Fruit fly (Drosophila melanogaster): Measurements from ENCODE around the gene mRpL22.
A peak's percentile ranks its signal among the peaks of the same experiment; 100 is the strongest.

The mRpL22 gene

DNA sequence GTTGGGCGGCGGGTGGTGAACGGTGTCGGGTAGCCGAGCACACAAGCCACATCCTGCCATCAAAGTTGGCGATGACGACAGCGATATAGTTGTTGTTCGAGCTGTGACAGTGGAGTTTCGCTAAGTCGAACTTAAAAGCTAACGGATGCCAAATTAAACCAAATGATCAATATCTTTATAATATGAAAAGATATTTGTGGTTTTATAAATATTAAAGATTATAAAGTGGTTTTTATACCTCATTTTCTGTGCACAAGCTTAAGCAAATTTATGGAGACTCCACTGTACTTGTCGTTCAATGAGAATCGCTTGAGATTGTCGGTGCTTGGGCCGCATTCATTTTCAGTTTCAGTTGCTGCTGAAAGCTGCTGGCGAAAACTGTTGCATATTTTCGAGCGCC, 38.3 kb downstream of the mRpL22 start (continued):
- TF ChIP-seq CG1602 (GFP tag; optimal IDR thresholded peaks at IDR 0.05) (peak; percentile 9), CG5953 (GFP tag; IDR thresholded peaks at IDR 0.05) (peak; percentile 41; the same call in 1 of the 2 replicates), TFAM (GFP tag; optimal IDR thresholded peaks at IDR 0.05) (no peak), lilli (GFP tag; optimal IDR thresholded peaks at IDR 0.05) (peak; percentile 30), Neu2 (GFP tag; optimal IDR thresholded peaks at IDR 0.05; ENCODE audit: borderline replicate concordance) (no peak), ci (GFP tag; IDR thresholded peaks at IDR 0.05) (peak; percentile 79), Deaf1 (tag; optimal IDR thresholded peaks at IDR 0.05) (no peak), tup (GFP tag; optimal IDR thresholded peaks at IDR 0.05) (no peak), Sin3A (optimal IDR thresholded peaks at IDR 0.05) (no peak), Lim3 (GFP tag; IDR thresholded peaks at IDR 0.05) (no peak), gce (GFP tag; IDR thresholded peaks at IDR 0.05) (no peak), CG8359 (GFP tag; optimal IDR thresholded peaks at IDR 0.05; ENCODE audit: borderline replicate concordance) (no peak), CG11093 (GFP tag; IDR thresholded peaks at IDR 0.05) (peak; percentile 25; the same call in 1 of the 3 replicates), Camta (GFP tag; optimal IDR thresholded peaks at IDR 0.05) (no peak), CG10366 (GFP tag; IDR thresholded peaks at IDR 0.05) (peak; percentile 50), CG6254 (GFP tag; optimal IDR thresholded peaks at IDR 0.05) (peak; percentile 25), H2.0 (GFP tag; IDR thresholded peaks at IDR 0.05) (peak; percentile 42; the same call in 1 of the 2 replicates), shn (GFP tag; optimal IDR thresholded peaks at IDR 0.05) (no peak), Xrp1 (GFP tag; IDR thresholded peaks at IDR 0.05) (peak; percentile 77), Elba2 (GFP tag; optimal IDR thresholded peaks at IDR 0.05) (no peak), CG11504 (tag; optimal IDR thresholded peaks at IDR 0.05) (peak; percentile 77), stwl (tag; optimal IDR thresholded peaks at IDR 0.05) (no peak), sima (GFP tag; optimal IDR thresholded peaks at IDR 0.05) (no peak), D19A (tag; optimal IDR thresholded peaks at IDR 0.05) (peak; percentile 37), NC2β (GFP tag; optimal IDR thresholded peaks at IDR 0.05) (no peak), CG11085 (GFP tag; IDR thresholded peaks at IDR 0.05) (0 out of 2 replicates have a peak, but pooled peaks have one; percentile 18), seq (GFP tag; IDR thresholded peaks at IDR 0.05) (no peak), Xbp1 (GFP tag; optimal IDR thresholded peaks at IDR 0.05) (peak; percentile 46), CG14014 (GFP tag; IDR thresholded peaks at IDR 0.05) (peak; percentile 48; the same call in 1 of the 2 replicates), unc-4 (GFP tag; IDR thresholded peaks at IDR 0.05; ENCODE audit: partially characterized antibody) (no peak), Gug (GFP tag; IDR thresholded peaks at IDR 0.05) (peak; percentile 16; the same call in 1 of the 4 replicates), row (GFP tag; IDR thresholded peaks at IDR 0.05) (peak; percentile 83), Drgx (GFP tag; IDR thresholded peaks at IDR 0.05) (peak; percentile 88), slbo (GFP tag; IDR thresholded peaks at IDR 0.05) (peak; percentile 66), CG12155 (GFP tag; optimal IDR thresholded peaks at IDR 0.05) (no peak), CG14050 (GFP tag; IDR thresholded peaks at IDR 0.05) (peak; percentile 55; the same call in 1 of the 3 replicates), yki (optimal IDR thresholded peaks at IDR 0.05) (no peak), sug (tag; optimal IDR thresholded peaks at IDR 0.05) (no peak), gsb-n (tag; optimal IDR thresholded peaks at IDR 0.05) (peak; percentile 33), klu (GFP tag; IDR thresholded peaks at IDR 0.05) (0 out of 2 replicates have a peak, but pooled peaks have one; percentile 10), CG31365 (tag; optimal IDR thresholded peaks at IDR 0.05) (no peak), dmrt99B (tag; optimal IDR thresholded peaks at IDR 0.05) (peak; percentile 70), CG17912 (GFP tag; optimal IDR thresholded peaks at IDR 0.05) (no peak), CG18262 (tag; optimal IDR thresholded peaks at IDR 0.05) (peak; percentile 49), CG17361 (GFP tag; IDR thresholded peaks at IDR 0.05) (peak; percentile 38; the same call in 1 of the 3 replicates), sob (GFP tag; IDR thresholded peaks at IDR 0.05) (peak; percentile 42; the same call in 1 of the 2 replicates), Optix (GFP tag; IDR thresholded peaks at IDR 0.05) (no peak), h (optimal IDR thresholded peaks at IDR 0.05) (no peak), sens-2 (GFP tag; IDR thresholded peaks at IDR 0.05) (no peak), pum (GFP tag; optimal IDR thresholded peaks at IDR 0.05) (no peak), CG3847 (GFP tag; IDR thresholded peaks at IDR 0.05) (no peak), Usf (GFP tag; optimal IDR thresholded peaks at IDR 0.05) (no peak), wek (GFP tag; optimal IDR thresholded peaks at IDR 0.05) (no peak)

Data from whole organism, embryonic.